Worm (Caenorhabditis elegans): Measurements from ENCODE around the gene C15F1.5.

- TF ChIP-seq unc-39 (tag; optimal IDR thresholded peaks at IDR 0.05) (no peak), ztf-4 (tag; optimal IDR thresholded peaks at IDR 0.05) (no peak), blmp-1 (tag; optimal IDR thresholded peaks at IDR 0.05; ENCODE audit: insufficient read depth) (no peak), unc-62 (GFP tag; optimal IDR thresholded peaks at IDR 0.05) (no peak), nhr-11 (tag; optimal IDR thresholded peaks at IDR 0.05) (no peak), nhr-77 (tag; optimal IDR thresholded peaks at IDR 0.05) (no peak), mdl-1 (tag; optimal IDR thresholded peaks at IDR 0.05) (no peak), nhr-10 (tag; optimal IDR thresholded peaks at IDR 0.05) (no peak), snpc-4 (tag; optimal IDR thresholded peaks at IDR 0.05) (peak; percentile 2), nhr-23 (tag; optimal IDR thresholded peaks at IDR 0.05) (no peak), R02D3.7 (tag; optimal IDR thresholded peaks at IDR 0.05) (no peak), nhr-12 (tag; optimal IDR thresholded peaks at IDR 0.05) (no peak)
Measured at ce11 chrII:6928416-6928815, 42.0 kb downstream of the C15F1.5 start, which contains the start of gene flcn-1.
